Fruit fly (Drosophila melanogaster): ENCODE results near the gene Ctl2.
A peak's percentile ranks its signal among the peaks of the same experiment; 100 is the strongest.

The Ctl2 gene

DNA sequence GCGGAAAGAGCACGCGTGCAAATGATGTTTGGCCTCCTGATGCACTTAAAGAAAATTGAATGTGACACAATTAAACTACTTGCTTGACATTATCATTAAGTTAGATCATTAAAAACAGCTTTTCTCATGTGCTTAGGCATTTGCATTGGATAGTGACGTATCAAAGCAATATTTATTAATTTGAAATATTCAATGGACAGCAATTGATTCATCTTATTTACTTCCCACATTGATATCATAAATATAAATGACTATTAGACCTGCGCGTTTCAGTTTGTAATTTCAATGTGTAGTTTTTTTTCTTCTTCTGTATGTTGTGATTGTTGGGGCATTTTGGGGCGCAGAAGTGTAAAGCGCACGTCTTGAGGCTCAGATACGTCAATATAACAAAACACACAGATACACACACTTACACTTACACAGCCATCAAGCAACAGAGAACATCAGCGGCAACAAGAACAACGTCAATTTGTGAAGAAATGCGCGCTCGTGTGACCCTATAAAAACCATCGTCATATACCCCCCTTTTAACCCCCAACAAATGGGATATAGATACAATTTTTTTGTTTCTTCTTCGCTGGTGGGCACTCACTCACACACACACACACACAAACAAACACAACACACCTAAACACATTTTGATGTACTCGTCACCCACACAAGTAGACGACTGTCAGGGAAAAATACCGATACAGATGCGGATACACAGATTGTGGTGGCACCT is 34.1 kb upstream of the Ctl2 start (continued):
- peak; percentile 77 for TF ChIP-seq esn (GFP tag; optimal IDR thresholded peaks at IDR 0.05)
- TF ChIP-seq Blimp-1 (GFP tag; optimal IDR thresholded peaks at IDR 0.05), result no peak
- TF ChIP-seq CG10631 (GFP tag; optimal IDR thresholded peaks at IDR 0.05), result peak; percentile 56
- TF ChIP-seq CG34406 (GFP tag; optimal IDR thresholded peaks at IDR 0.05), result peak; percentile 58
- TF ChIP-seq Sox102F (GFP tag; optimal IDR thresholded peaks at IDR 0.05), result peak; percentile 65
- peak; percentile 16 for TF ChIP-seq CG8319 (GFP tag; optimal IDR thresholded peaks at IDR 0.05)
- peak; percentile 42 for TF ChIP-seq Lpt (GFP tag; optimal IDR thresholded peaks at IDR 0.05)
- TF ChIP-seq salr (GFP tag; optimal IDR thresholded peaks at IDR 0.05), result peak in 1 of 2 experiments; percentile 46
- peak; percentile 89 for TF ChIP-seq svp (GFP tag)
- peak; percentile 59 for TF ChIP-seq achi (GFP tag; optimal IDR thresholded peaks at IDR 0.05)
- TF ChIP-seq dac (GFP tag; optimal IDR thresholded peaks at IDR 0.05), result no peak
- TF ChIP-seq spab (GFP tag; optimal IDR thresholded peaks at IDR 0.05), result peak; percentile 23
- no peak; the same call in 1 of the 2 replicates for TF ChIP-seq Gug (GFP tag; IDR thresholded peaks at IDR 0.05)
- peak; percentile 9; the same call in 1 of the 2 replicates for TF ChIP-seq CG11294 (GFP tag; IDR thresholded peaks at IDR 0.05)
- TF ChIP-seq Ets96B (tag; optimal IDR thresholded peaks at IDR 0.05), result peak; percentile 56
- TF ChIP-seq dsx (GFP tag; optimal IDR thresholded peaks at IDR 0.05; ENCODE audit: poor library complexity, severe bottlenecking), result peak; percentile 12
- no peak for TF ChIP-seq fd85E (GFP tag; optimal IDR thresholded peaks at IDR 0.05)
- peak; percentile 65 for TF ChIP-seq topi (GFP tag; optimal IDR thresholded peaks at IDR 0.05)
- peak; percentile 45 for TF ChIP-seq CG3032 (tag; optimal IDR thresholded peaks at IDR 0.05)
- TF ChIP-seq Hr39 (GFP tag; optimal IDR thresholded peaks at IDR 0.05), result peak; percentile 67
- peak; percentile 62 for TF ChIP-seq cyc (GFP tag; optimal IDR thresholded peaks at IDR 0.05)
- no peak for TF ChIP-seq CG16779 (tag; optimal IDR thresholded peaks at IDR 0.05)
- TF ChIP-seq acj6 (GFP tag; optimal IDR thresholded peaks at IDR 0.05), result peak; percentile 63
- peak; percentile 89 for TF ChIP-seq Eip78C (GFP tag)
- TF ChIP-seq ss (GFP tag; optimal IDR thresholded peaks at IDR 0.05), result no peak
- peak; percentile 27 for TF ChIP-seq fd59A (GFP tag; optimal IDR thresholded peaks at IDR 0.05)
- peak; percentile 64 for TF ChIP-seq lz (GFP tag; optimal IDR thresholded peaks at IDR 0.05)
- TF ChIP-seq net (GFP tag; optimal IDR thresholded peaks at IDR 0.05), result peak; percentile 41
- TF ChIP-seq eg (GFP tag; IDR thresholded peaks at IDR 0.05), result peak; percentile 57; the same call in 2 of the 3 replicates
- TF ChIP-seq Eip75B (GFP tag; optimal IDR thresholded peaks at IDR 0.05), result peak; percentile 52
- peak; percentile 59 for TF ChIP-seq CG10669 (GFP tag; optimal IDR thresholded peaks at IDR 0.05)
- TF ChIP-seq Ets21C (GFP tag; optimal IDR thresholded peaks at IDR 0.05), result peak; percentile 32
- peak; percentile 11 for TF ChIP-seq Sox15 (GFP tag; optimal IDR thresholded peaks at IDR 0.05)
- TF ChIP-seq CG6808 (GFP tag; optimal IDR thresholded peaks at IDR 0.05), result peak; percentile 4

dm6 chr3R:29089662-29090007 is 33.5 kb upstream of the Ctl2 start:
- TF ChIP-seq CG9139 (GFP tag; optimal IDR thresholded peaks at IDR 0.05) (no peak), CG16779 (tag; optimal IDR thresholded peaks at IDR 0.05) (no peak), CG6854 (GFP tag; optimal IDR thresholded peaks at IDR 0.05) (no peak), CG3919 (GFP tag; optimal IDR thresholded peaks at IDR 0.05) (peak; percentile 12), Eip78C (GFP tag) (no peak), Ets21C (GFP tag; optimal IDR thresholded peaks at IDR 0.05) (no peak), achi (GFP tag; optimal IDR thresholded peaks at IDR 0.05) (peak; percentile 2), dac (GFP tag; optimal IDR thresholded peaks at IDR 0.05) (no peak), eg (GFP tag; IDR thresholded peaks at IDR 0.05) (peak; percentile 26; the same call in 1 of the 3 replicates), CG6163 (GFP tag; IDR thresholded peaks at IDR 0.05) (0 out of 3 replicates have a peak, but pooled peaks have one; percentile 34), Blimp-1 (GFP tag; optimal IDR thresholded peaks at IDR 0.05) (no peak), Gug (GFP tag; IDR thresholded peaks at IDR 0.05) (0 out of 2 replicates have a peak, but pooled peaks have one; percentile 12), CG31627 (GFP tag; optimal IDR thresholded peaks at IDR 0.05) (no peak)

Data from whole organism, prepupa.